Worm (Caenorhabditis elegans) whole organism, late embryonic: Measurements from ENCODE around the gene C16C8.21.

Experiments used
- C08G9.2 ChIP-seq: sonication (generic microtip); optimal IDR thresholded peaks from 2 replicates; lab custom pipeline; 2016; ENCODE audit warnings: mild to moderate bottlenecking, missing genetic modification characterization, moderate library complexity, missing compliant biosample characterization
- F13H6.1 ChIP-seq: sonication (generic microtip); optimal IDR thresholded peaks from 2 replicates; lab custom pipeline; 2016; ENCODE audit warnings: missing genetic modification characterization, missing compliant biosample characterization
- K02D7.2 ChIP-seq: sonication (generic microtip); optimal IDR thresholded peaks from 2 replicates; lab custom pipeline; 2017; ENCODE audit warnings: mild to moderate bottlenecking, missing genetic modification characterization, missing compliant biosample characterization
- K09A11.1 ChIP-seq: sonication (generic microtip); optimal IDR thresholded peaks from 2 replicates; lab custom pipeline; 2017; ENCODE audit warnings: antibody characterized with exemption, mild to moderate bottlenecking, missing genetic modification characterization, missing compliant biosample characterization; ENCODE audit not compliant: insufficient read depth
- ama-1 ChIP-seq: fragments of 150-350 bp; optimal IDR thresholded peaks from 2 replicates; lab custom pipeline; 2014
- ceh-18 ChIP-seq: sonication (generic microtip); optimal IDR thresholded peaks from 2 replicates; lab custom pipeline; 2016; ENCODE audit warnings: missing genetic modification characterization, missing compliant biosample characterization
- ceh-30 ChIP-seq: fragments of 150-350 bp; optimal IDR thresholded peaks from 2 replicates; lab custom pipeline; 2014; ENCODE audit warnings: missing biosample characterization, missing genetic modification characterization
- ceh-31 ChIP-seq: sonication (generic microtip); optimal IDR thresholded peaks from 2 replicates; lab custom pipeline; 2016; ENCODE audit warnings: missing genetic modification characterization, missing compliant biosample characterization
- ceh-45 ChIP-seq: fragments of 200-800 bp; sonication (Bioruptor generic); IDR thresholded peaks from 2 replicates; pipeline ENCODE4 v1.3.6; 2022; ENCODE audit warnings: missing genetic modification reagents, missing genetic modification characterization, missing compliant biosample characterization
- ceh-48 ChIP-seq: sonication (generic microtip); optimal IDR thresholded peaks from 2 replicates; lab custom pipeline; 2016; ENCODE audit warnings: missing genetic modification characterization, inconsistent platforms, missing compliant biosample characterization
- che-1 ChIP-seq: sonication (generic microtip); optimal IDR thresholded peaks from 2 replicates; lab custom pipeline; 2016; ENCODE audit warnings: mild to moderate bottlenecking, missing genetic modification characterization, missing compliant biosample characterization
- elt-4 ChIP-seq: sonication (generic microtip); optimal IDR thresholded peaks from 2 replicates; lab custom pipeline; 2016; ENCODE audit warnings: missing genetic modification characterization, missing compliant biosample characterization
- fkh-10 ChIP-seq: fragments of 150-350 bp; optimal IDR thresholded peaks from 2 replicates; lab custom pipeline; 2014; ENCODE audit warnings: missing biosample characterization, missing genetic modification reagents, missing genetic modification characterization
- gmeb-2 ChIP-seq: sonication (generic microtip); optimal IDR thresholded peaks from 2 replicates; lab custom pipeline; 2016; ENCODE audit warnings: missing genetic modification characterization, inconsistent platforms, missing compliant biosample characterization
- hlh-15 ChIP-seq: sonication (generic microtip); optimal IDR thresholded peaks from 2 replicates; lab custom pipeline; 2016; ENCODE audit warnings: missing genetic modification characterization, missing compliant biosample characterization
- hlh-6 ChIP-seq: sonication (generic microtip); optimal IDR thresholded peaks from 2 replicates; lab custom pipeline; 2016; ENCODE audit warnings: missing genotype, missing genetic modification characterization, missing compliant biosample characterization
- hlh-8 ChIP-seq: sonication (generic microtip); optimal IDR thresholded peaks from 2 replicates; lab custom pipeline; 2016; ENCODE audit warnings: missing genotype, missing genetic modification characterization, missing compliant biosample characterization
- lim-6 ChIP-seq: sonication (generic microtip); optimal IDR thresholded peaks from 2 replicates; lab custom pipeline; 2016; ENCODE audit warnings: missing genetic modification characterization, missing compliant biosample characterization
- lin-11 ChIP-seq: fragments of 200-800 bp; sonication (Bioruptor generic); optimal IDR thresholded peaks from 2 replicates; lab custom pipeline; 2018; ENCODE audit warnings: mild to moderate bottlenecking, missing genetic modification characterization, missing compliant biosample characterization
- mec-3 ChIP-seq: sonication (generic microtip); optimal IDR thresholded peaks from 2 replicates; lab custom pipeline; 2016; ENCODE audit warnings: borderline replicate concordance, missing genetic modification characterization, missing compliant biosample characterization
- nhr-232 ChIP-seq: sonication (generic microtip); optimal IDR thresholded peaks from 2 replicates; lab custom pipeline; 2016; ENCODE audit warnings: missing genetic modification characterization, missing compliant biosample characterization
- odd-2 ChIP-seq: sonication (generic microtip); optimal IDR thresholded peaks from 2 replicates; lab custom pipeline; 2017; ENCODE audit warnings: antibody characterized with exemption, mild to moderate bottlenecking, missing genetic modification characterization, missing compliant biosample characterization
- pha-2 ChIP-seq: sonication (generic microtip); optimal IDR thresholded peaks from 2 replicates; lab custom pipeline; 2017; ENCODE audit warnings: mild to moderate bottlenecking, missing genetic modification characterization, missing compliant biosample characterization
- pros-1 ChIP-seq: fragments of 150-350 bp; optimal IDR thresholded peaks from 2 replicates; lab custom pipeline; 2014; ENCODE audit warnings: missing biosample characterization, missing genetic modification reagents, missing genetic modification characterization
- ref-2 ChIP-seq: sonication (generic microtip); optimal IDR thresholded peaks from 2 replicates; lab custom pipeline; 2016; ENCODE audit warnings: missing genetic modification characterization, missing compliant biosample characterization
- rnt-1 ChIP-seq: sonication (generic microtip); optimal IDR thresholded peaks from 2 replicates; lab custom pipeline; 2016; ENCODE audit warnings: missing genetic modification characterization, missing compliant biosample characterization
- sdc-2 ChIP-seq: sonication (generic microtip); optimal IDR thresholded peaks from 2 replicates; lab custom pipeline; 2016; ENCODE audit warnings: missing genotype, missing genetic modification characterization, missing compliant biosample characterization
- sox-2 ChIP-seq: fragments of 200-800 bp; sonication (Bioruptor generic); IDR thresholded peaks from 2 replicates; pipeline ENCODE4 v1.3.6; 2022; ENCODE audit warnings: missing genetic modification reagents, missing genetic modification characterization, missing compliant biosample characterization
- sox-4 ChIP-seq: sonication (generic microtip); optimal IDR thresholded peaks from 2 replicates; lab custom pipeline; 2017; ENCODE audit warnings: mild to moderate bottlenecking, missing genetic modification characterization, inconsistent platforms, missing compliant biosample characterization
- tbx-7 ChIP-seq: sonication (generic microtip); optimal IDR thresholded peaks from 2 replicates; lab custom pipeline; 2016; ENCODE audit warnings: missing genotype, missing genetic modification characterization, missing compliant biosample characterization
- ttx-3 ChIP-seq: sonication (generic microtip); optimal IDR thresholded peaks from 2 replicates; lab custom pipeline; 2016; ENCODE audit warnings: missing genetic modification reagents, missing genetic modification characterization, missing compliant biosample characterization
- unc-42 ChIP-seq: sonication (generic microtip); optimal IDR thresholded peaks from 2 replicates; lab custom pipeline; 2016; ENCODE audit warnings: missing genotype, missing genetic modification characterization, missing compliant biosample characterization
- unc-55 ChIP-seq: sonication (generic microtip); optimal IDR thresholded peaks from 2 replicates; lab custom pipeline; 2017; ENCODE audit warnings: missing biosample characterization, missing genetic modification reagents, missing genetic modification characterization
- unc-86 ChIP-seq: sonication (generic microtip); optimal IDR thresholded peaks from 2 replicates; lab custom pipeline; 2016; ENCODE audit warnings: missing genetic modification characterization, missing compliant biosample characterization
- zip-5 ChIP-seq: sonication (generic microtip); optimal IDR thresholded peaks from 2 replicates; lab custom pipeline; 2016; ENCODE audit warnings: missing genetic modification characterization, missing compliant biosample characterization
- ztf-16 ChIP-seq: sonication (generic microtip); optimal IDR thresholded peaks from 2 replicates; lab custom pipeline; 2017; ENCODE audit warnings: missing genetic modification characterization, missing compliant biosample characterization

Gene C16C8.21

ce11 chrII:3434893-3435503 lies 13.0 kb upstream of the C16C8.21 start:
- TF ChIP-seq lim-6, result no peak
- no peak for TF ChIP-seq odd-2 (tag; lab: Kevin White, UChicago)
- no peak for TF ChIP-seq ztf-16
- TF ChIP-seq ama-1 (lab: Kevin White, UChicago), result no peak
- TF ChIP-seq sox-4, result no peak
- TF ChIP-seq F13H6.1 (tag; lab: Kevin White, UChicago), result no peak
- no peak for TF ChIP-seq gmeb-2 (tag; lab: Kevin White, UChicago)
- no peak for TF ChIP-seq ceh-45 (GFP tag; lab: Robert Waterston, UW)
- TF ChIP-seq nhr-232 (tag; lab: Kevin White, UChicago), result no peak
- no peak for TF ChIP-seq unc-55 (GFP tag; lab: Kevin White, UChicago)
- no peak for TF ChIP-seq lin-11 (tag; lab: Kevin White, UChicago)
- TF ChIP-seq che-1 (tag; lab: Kevin White, UChicago), result no peak
- no peak for TF ChIP-seq ceh-18 (tag; lab: Kevin White, UChicago)
- TF ChIP-seq unc-86 (tag; lab: Kevin White, UChicago), result no peak
- TF ChIP-seq ceh-48 (tag; lab: Kevin White, UChicago), result no peak
- no peak for TF ChIP-seq hlh-6
- no peak for TF ChIP-seq zip-5
- no peak for TF ChIP-seq fkh-10

ce11 chrII:3436412-3436811 lies 11.6 kb upstream of the C16C8.21 start, which contains the start of gene skpo-2:
Gene skpo-2, minus strand, starts transcription at chrII:3436512.
- TF ChIP-seq ref-2, result no peak
- no peak for TF ChIP-seq hlh-8 (tag; lab: Kevin White, UChicago)
- TF ChIP-seq unc-42 (tag; lab: Kevin White, UChicago), result no peak
- TF ChIP-seq mec-3 (tag; lab: Kevin White, UChicago), result no peak
- TF ChIP-seq K02D7.2 (tag; lab: Kevin White, UChicago), result no peak
- TF ChIP-seq zip-5, result no peak
- no peak for TF ChIP-seq K09A11.1 (tag; lab: Kevin White, UChicago)
- TF ChIP-seq hlh-15 (tag; lab: Kevin White, UChicago), result no peak
- TF ChIP-seq sox-2 (GFP tag; lab: Robert Waterston, UW), result no peak
- no peak for TF ChIP-seq tbx-7 (tag; lab: Kevin White, UChicago)
- TF ChIP-seq gmeb-2 (tag; lab: Kevin White, UChicago), result no peak
- TF ChIP-seq unc-55 (GFP tag; lab: Kevin White, UChicago), result no peak
- no peak for TF ChIP-seq pha-2 (tag; lab: Kevin White, UChicago)

- TF ChIP-seq ceh-30 (tag; lab: Kevin White, UChicago) (no peak), ceh-45 (GFP tag; lab: Robert Waterston, UW) (no peak), pros-1 (tag; lab: Kevin White, UChicago) (no peak)
- TF ChIP-seq, all 69 proteins: peak for 0
Measured at ce11 chrII:3437393-3437792, 10.6 kb upstream of the C16C8.21 start.

- no peak for TF ChIP-seq C08G9.2 (tag; lab: Kevin White, UChicago)
- no peak for TF ChIP-seq hlh-6
- TF ChIP-seq rnt-1, result no peak
- TF ChIP-seq ttx-3 (tag; lab: Kevin White, UChicago), result no peak
- no peak for TF ChIP-seq K02D7.2 (tag; lab: Kevin White, UChicago)
- no peak for TF ChIP-seq sdc-2 (tag; lab: Kevin White, UChicago)
- no peak for TF ChIP-seq nhr-232 (tag; lab: Kevin White, UChicago)
- TF ChIP-seq ztf-16, result no peak
- no peak for TF ChIP-seq unc-42 (tag; lab: Kevin White, UChicago)
- no peak for TF ChIP-seq elt-4 (tag; lab: Kevin White, UChicago)
- TF ChIP-seq ceh-31, result no peak
- TF ChIP-seq unc-55 (GFP tag; lab: Kevin White, UChicago), result no peak
Measured at ce11 chrII:3438280-3438679, 9.7 kb upstream of the C16C8.21 start.
